Worm (Caenorhabditis elegans): Measurements from ENCODE around the gene C05G5.2.
A peak's percentile ranks its signal among the peaks of the same experiment; 100 is the strongest.

Gene C05G5.2

DNA sequence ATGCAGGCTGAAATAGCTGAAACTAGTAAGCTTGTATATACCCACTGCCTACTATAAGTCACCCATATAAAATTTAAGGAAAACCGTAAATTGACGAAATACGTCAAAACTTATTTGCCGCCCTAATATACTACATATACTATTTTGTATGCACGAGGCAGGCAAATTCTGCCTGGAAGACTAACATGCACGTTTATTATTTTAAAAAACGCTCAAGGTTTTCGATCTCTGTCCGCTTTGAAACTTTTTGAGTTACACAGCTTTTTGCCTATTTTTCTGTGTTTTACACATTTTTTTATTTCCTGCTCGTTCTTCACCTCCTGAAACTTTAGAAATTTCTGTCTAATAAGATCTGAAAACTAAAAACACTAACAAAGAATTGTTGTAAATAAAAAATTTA lies 3.9 kb upstream of the C05G5.2 start:
- peak; percentile 55 for TF ChIP-seq tbx-2 (tag; optimal IDR thresholded peaks at IDR 0.05)
- no peak for TF ChIP-seq nhr-237 (tag; optimal IDR thresholded peaks at IDR 0.05)
- peak; percentile 13 for TF ChIP-seq ama-1 (optimal IDR thresholded peaks at IDR 0.05)
- TF ChIP-seq nhr-23 (tag; optimal IDR thresholded peaks at IDR 0.05) = peak; percentile 27
- peak; percentile 20 for TF ChIP-seq pha-4 (tag; optimal IDR thresholded peaks at IDR 0.05)
- no peak for TF ChIP-seq unc-39 (tag; optimal IDR thresholded peaks at IDR 0.05)
- TF ChIP-seq sea-2 (GFP tag; optimal IDR thresholded peaks at IDR 0.05) = no peak
- no peak for TF ChIP-seq ztf-4 (tag; optimal IDR thresholded peaks at IDR 0.05)
- TF ChIP-seq ceh-82 (tag; optimal IDR thresholded peaks at IDR 0.05) = peak; percentile 45

DNA sequence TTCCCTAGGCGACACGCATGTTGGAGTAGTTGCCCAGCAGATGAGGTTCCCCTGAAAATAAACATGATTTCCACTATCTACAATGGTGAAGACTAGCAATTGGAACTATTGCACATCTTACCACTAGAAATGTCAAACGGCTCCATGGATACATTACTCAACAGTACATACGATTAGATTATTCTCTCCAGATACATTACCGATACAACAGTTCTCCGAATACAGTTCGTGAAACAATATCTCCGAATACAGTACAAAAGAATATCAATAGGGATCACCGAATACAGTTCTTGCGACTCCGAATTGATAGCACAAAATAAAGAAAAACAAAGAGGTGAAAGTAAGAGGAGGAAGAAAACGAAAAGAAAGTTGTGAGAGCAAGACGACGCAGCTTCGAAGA lies 3.3 kb upstream of the C05G5.2 start, which contains the start of gene C05G5.7:
Gene C05G5.7 (minus strand): TSS at position 1 of the 400 bp plus-strand sequence.
- TF ChIP-seq nhr-77 (tag; optimal IDR thresholded peaks at IDR 0.05) (no peak), elt-1 (tag; optimal IDR thresholded peaks at IDR 0.05) (no peak), unc-62 (GFP tag; optimal IDR thresholded peaks at IDR 0.05) (no peak), nhr-67 (tag; optimal IDR thresholded peaks at IDR 0.05) (no peak), ZK546.5 (tag; optimal IDR thresholded peaks at IDR 0.05) (no peak), ceh-28 (tag; optimal IDR thresholded peaks at IDR 0.05) (no peak), nhr-28 (tag; optimal IDR thresholded peaks at IDR 0.05) (no peak), ama-1 (optimal IDR thresholded peaks at IDR 0.05) (peak; percentile 7), pqm-1 (tag; optimal IDR thresholded peaks at IDR 0.05) (no peak)

- TF ChIP-seq lin-39 (tag; optimal IDR thresholded peaks at IDR 0.05) (peak; percentile 89), unc-39 (tag; optimal IDR thresholded peaks at IDR 0.05) (no peak), hmg-11 (tag; optimal IDR thresholded peaks at IDR 0.05) (peak; percentile 85), egl-5 (tag; optimal IDR thresholded peaks at IDR 0.05) (no peak), elt-2 (tag; optimal IDR thresholded peaks at IDR 0.05) (peak; percentile 15), nfya-1 (tag; optimal IDR thresholded peaks at IDR 0.05; ENCODE audit: insufficient read depth) (peak; percentile 62), tbx-2 (tag; optimal IDR thresholded peaks at IDR 0.05) (peak; percentile 21), pha-4 (tag; optimal IDR thresholded peaks at IDR 0.05) (peak; percentile 5), nhr-28 (tag; optimal IDR thresholded peaks at IDR 0.05) (no peak), ceh-28 (tag; optimal IDR thresholded peaks at IDR 0.05) (no peak), daf-12 (tag; optimal IDR thresholded peaks at IDR 0.05) (no peak), snpc-4 (tag; optimal IDR thresholded peaks at IDR 0.05) (peak; percentile 82), nhr-76 (tag; optimal IDR thresholded peaks at IDR 0.05) (no peak), pqm-1 (tag; optimal IDR thresholded peaks at IDR 0.05) (peak; percentile 39), lin-15B (tag; optimal IDR thresholded peaks at IDR 0.05) (peak; percentile 42), sea-2 (GFP tag; optimal IDR thresholded peaks at IDR 0.05) (no peak), unc-62 (GFP tag; optimal IDR thresholded peaks at IDR 0.05) (no peak), nhr-43 (tag; optimal IDR thresholded peaks at IDR 0.05; ENCODE audit: poor library complexity, severe bottlenecking) (no peak), nhr-25 (tag; optimal IDR thresholded peaks at IDR 0.05) (no peak)
Observed at ce11 chrX:14744496-14744895, 2.6 kb upstream of the C05G5.2 start.

DNA sequence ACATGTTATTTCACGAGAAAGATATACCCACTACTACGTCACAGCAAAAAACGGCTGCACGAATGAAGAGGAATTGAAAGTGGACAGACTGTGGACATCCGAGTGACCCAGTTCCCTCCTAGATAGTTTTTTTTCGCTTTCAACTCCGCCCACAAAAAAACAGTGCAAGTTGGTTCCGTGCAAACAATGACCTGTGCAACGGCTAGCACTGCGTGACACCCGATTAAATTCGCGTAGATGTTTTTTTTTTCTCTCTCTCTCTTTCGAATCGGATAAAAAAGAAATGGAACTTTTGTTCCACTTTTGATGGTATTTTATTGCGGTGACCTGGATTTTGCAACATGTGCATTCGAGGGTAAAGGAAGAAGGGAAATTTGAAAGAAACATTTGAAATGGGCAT lies 1.9 kb upstream of the C05G5.2 start:
- TF ChIP-seq pha-4 (tag; optimal IDR thresholded peaks at IDR 0.05) (peak; percentile 47), zag-1 (tag; optimal IDR thresholded peaks at IDR 0.05) (no peak), unc-62 (GFP tag; optimal IDR thresholded peaks at IDR 0.05) (no peak), nhr-23 (tag; optimal IDR thresholded peaks at IDR 0.05) (peak; percentile 89), fkh-10 (GFP tag; optimal IDR thresholded peaks at IDR 0.05) (no peak), egl-5 (tag; optimal IDR thresholded peaks at IDR 0.05) (no peak), snpc-4 (tag; optimal IDR thresholded peaks at IDR 0.05) (no peak), nhr-28 (tag; optimal IDR thresholded peaks at IDR 0.05) (no peak), nhr-76 (tag; optimal IDR thresholded peaks at IDR 0.05) (no peak)

- no peak for TF ChIP-seq ztf-11 (tag; optimal IDR thresholded peaks at IDR 0.05)
Observed at ce11 chrX:14751911-14752310, 4.8 kb downstream of the C05G5.2 start, which contains the start of gene C05G5.3. TSS of gene C05G5.3 (minus strand) at chrX:14752011.

ce11 chrX:14753514-14754076 lies 6.5 kb downstream of the C05G5.2 start, which contains the start of gene sucl-1:
TSS of gene sucl-1 (plus strand) at chrX:14754026.
- TF ChIP-seq snpc-4 (tag; optimal IDR thresholded peaks at IDR 0.05) (peak; percentile 87), ceh-9 (tag; optimal IDR thresholded peaks at IDR 0.05) (no peak), nhr-28 (tag; optimal IDR thresholded peaks at IDR 0.05) (no peak), ama-1 (optimal IDR thresholded peaks at IDR 0.05) (no peak), lin-39 (tag; optimal IDR thresholded peaks at IDR 0.05) (peak; percentile 93), unc-62 (GFP tag; optimal IDR thresholded peaks at IDR 0.05) (peak; percentile 28), nhr-25 (tag; optimal IDR thresholded peaks at IDR 0.05) (peak; percentile 86), nhr-77 (tag; optimal IDR thresholded peaks at IDR 0.05) (no peak), skn-1 (tag; optimal IDR thresholded peaks at IDR 0.05) (peak; percentile 66), zag-1 (tag; optimal IDR thresholded peaks at IDR 0.05) (no peak), hmg-11 (tag; optimal IDR thresholded peaks at IDR 0.05) (peak; percentile 97), egl-5 (tag; optimal IDR thresholded peaks at IDR 0.05) (peak; percentile 90), nhr-76 (tag; optimal IDR thresholded peaks at IDR 0.05) (no peak), lsy-12 (tag; optimal IDR thresholded peaks at IDR 0.05) (peak; percentile 32), elt-1 (tag; optimal IDR thresholded peaks at IDR 0.05) (peak; percentile 38), sea-2 (GFP tag; optimal IDR thresholded peaks at IDR 0.05) (peak; percentile 45), daf-12 (tag; optimal IDR thresholded peaks at IDR 0.05) (no peak), ZK546.5 (tag; optimal IDR thresholded peaks at IDR 0.05) (no peak), ztf-11 (tag; optimal IDR thresholded peaks at IDR 0.05) (no peak), tbx-2 (tag; optimal IDR thresholded peaks at IDR 0.05) (peak; percentile 47), elt-2 (tag; optimal IDR thresholded peaks at IDR 0.05) (peak; percentile 80), jun-1 (tag; optimal IDR thresholded peaks at IDR 0.05) (peak; percentile 76), mdl-1 (tag; optimal IDR thresholded peaks at IDR 0.05) (peak; percentile 77), nhr-237 (tag; optimal IDR thresholded peaks at IDR 0.05) (no peak), fkh-10 (GFP tag; optimal IDR thresholded peaks at IDR 0.05) (peak; percentile 21), nfya-1 (tag; optimal IDR thresholded peaks at IDR 0.05; ENCODE audit: insufficient read depth) (peak; percentile 94), ceh-28 (tag; optimal IDR thresholded peaks at IDR 0.05) (peak; percentile 39), eor-1 (tag; optimal IDR thresholded peaks at IDR 0.05) (no peak), unc-39 (tag; optimal IDR thresholded peaks at IDR 0.05) (no peak)

All from whole organism, L3 larva.